Fruit fly (Drosophila melanogaster) whole organism, pupa: ENCODE data around the gene promL.

Experiments
- CG10348 ChIP-seq: fragments of 200-800 bp; sonication (Bioruptor generic); IDR thresholded peaks from 2 replicates; pipeline ENCODE4 v1.3.6; 2022; ENCODE audit warnings: missing biosample characterization, missing genetic modification characterization
- Ets98B ChIP-seq: fragments of 200-800 bp; sonication (Bioruptor generic); IDR thresholded peaks from 2 replicates; pipeline ENCODE4 v1.3.6; 2022; ENCODE audit warnings: missing biosample characterization, missing genetic modification characterization
- gl ChIP-seq: fragments of 200-800 bp; sonication (Bioruptor generic); optimal IDR thresholded peaks from 2 replicates; lab custom pipeline; 2018; ENCODE audit warnings: missing biosample characterization, mild to moderate bottlenecking, missing genetic modification characterization

DNA sequence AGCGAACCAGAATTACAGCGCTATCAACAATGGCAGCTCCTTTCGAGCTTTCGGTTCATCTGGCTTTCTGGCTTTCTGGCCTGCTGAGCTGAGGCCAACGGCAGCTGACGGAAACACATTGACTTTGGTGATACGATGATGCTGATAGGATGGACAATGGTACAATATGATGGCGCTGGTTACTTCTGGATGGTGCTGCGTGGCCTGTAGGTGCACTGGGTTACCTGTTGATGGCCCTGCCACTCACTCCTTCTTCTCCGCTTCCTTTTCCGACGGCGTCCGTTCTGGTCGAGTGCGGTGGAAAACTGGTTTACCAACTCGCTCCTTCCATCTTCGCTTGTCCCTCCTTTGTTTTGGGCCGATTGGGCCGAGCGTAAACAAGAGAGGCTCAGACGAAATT lies 52.7 kb downstream of the promL start:
- no peak for TF ChIP-seq Ets98B (GFP tag; lab: Robert Waterston, UW)
- TF ChIP-seq gl (tag; lab: Kevin White, UChicago) = no peak
- no peak for TF ChIP-seq CG10348 (GFP tag; lab: Robert Waterston, UW)
